Worm (Caenorhabditis elegans) whole organism, midembryonic: Measurements from ENCODE around the gene nhr-90.

ENCODE experiments used
- cog-1 ChIP-seq: sonication (generic microtip); optimal IDR thresholded peaks from 2 replicates; lab custom pipeline; 2016; ENCODE audit warnings: missing genetic modification characterization, missing compliant biosample characterization
- flt-1 ChIP-seq: fragments of 200-800 bp; sonication (Bioruptor generic); IDR thresholded peaks from 2 replicates; pipeline ENCODE4 v1.3.6; 2022; ENCODE audit warnings: missing genetic modification characterization, missing compliant biosample characterization
- klf-2 ChIP-seq: fragments of 200-800 bp; sonication (Bioruptor generic); conservative IDR thresholded peaks from 2 replicates; pipeline ENCODE4 v1.3.6; 2022; ENCODE audit warnings: missing genetic modification reagents, missing genetic modification characterization, missing compliant biosample characterization
- tab-1 ChIP-seq: fragments of 200-800 bp; sonication (Bioruptor generic); IDR thresholded peaks from 2 replicates; pipeline ENCODE4 v1.3.6; 2022; ENCODE audit warnings: missing genetic modification characterization, missing compliant biosample characterization
- ztf-23 ChIP-seq: fragments of 200-800 bp; sonication (Bioruptor generic); IDR thresholded peaks from 2 replicates; pipeline ENCODE4 v1.3.6; 2022; ENCODE audit warnings: missing genetic modification reagents, missing genetic modification characterization, missing compliant biosample characterization

- TF ChIP-seq ztf-23 (no peak), flt-1 (GFP tag; lab: Robert Waterston, UW) (no peak), klf-2 (GFP tag; lab: Robert Waterston, UW) (no peak), tab-1 (GFP tag; lab: Robert Waterston, UW) (no peak), cog-1 (tag; lab: Kevin White, UChicago) (no peak)
Measured at ce11 chrV:609671-610070, 641 bp upstream of the nhr-90 start, which contains the start of gene srlf-36.
